Worm (Caenorhabditis elegans): ENCODE measurements around the gene srt-36.

The srt-36 gene

DNA sequence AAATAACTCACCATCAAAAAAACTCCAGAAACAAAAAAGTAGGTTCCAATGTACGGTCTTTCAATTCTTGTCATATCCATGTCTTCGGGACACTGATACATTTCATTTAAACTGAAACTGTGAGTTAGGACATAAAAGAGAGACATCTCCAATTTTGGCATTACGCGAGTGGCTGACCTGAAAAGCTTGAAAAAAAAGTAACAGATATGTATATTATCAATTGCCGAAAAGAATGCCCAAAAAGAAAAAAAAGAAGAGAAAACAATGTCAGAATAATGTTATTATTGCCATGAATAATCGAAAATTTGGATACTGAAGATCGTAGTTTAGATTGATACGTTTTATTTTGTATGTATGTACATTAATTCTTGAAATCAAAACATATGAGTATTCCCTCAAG is 11.6 kb downstream of the srt-36 start, which contains the start of gene srt-14:
Gene srt-14 (minus strand): TSS at position 101 of the 400 bp plus-strand sequence.
- TF ChIP-seq sdz-12 (GFP tag; optimal IDR thresholded peaks at IDR 0.05) = no peak
- TF ChIP-seq T20F7.1 (GFP tag; optimal IDR thresholded peaks at IDR 0.05) = no peak
- no peak for TF ChIP-seq zip-2 (tag; optimal IDR thresholded peaks at IDR 0.05)
- no peak for TF ChIP-seq F10B5.3 (tag; optimal IDR thresholded peaks at IDR 0.05)
- TF ChIP-seq Y5F2A.4 (GFP tag; optimal IDR thresholded peaks at IDR 0.05) = no peak
- TF ChIP-seq hmg-1.1 (GFP tag; IDR thresholded peaks at IDR 0.05) = no peak
- no peak for TF ChIP-seq mes-2 (tag; optimal IDR thresholded peaks at IDR 0.05; ENCODE audit: poor library complexity, severe bottlenecking)
- no peak for TF ChIP-seq lin-13 (GFP tag; optimal IDR thresholded peaks at IDR 0.05)
- TF ChIP-seq tag-97 (GFP tag; IDR thresholded peaks at IDR 0.05) = no peak
- no peak for TF ChIP-seq gei-8 (GFP tag; optimal IDR thresholded peaks at IDR 0.05)

ce11 chrV:4250047-4250446 is 18.1 kb downstream of the srt-36 start, which contains the start of gene srt-13:
TSS of gene srt-13 (minus strand) at chrV:4250147.
- TF ChIP-seq zip-11 (GFP tag; IDR thresholded peaks at IDR 0.05) (no peak), mes-2 (tag; optimal IDR thresholded peaks at IDR 0.05; ENCODE audit: poor library complexity, severe bottlenecking) (no peak), zfp-3 (GFP tag; conservative IDR thresholded peaks at IDR 0.05) (no peak), aly-2 (tag; optimal IDR thresholded peaks at IDR 0.05) (no peak), spr-1 (tag; optimal IDR thresholded peaks at IDR 0.05) (no peak), arid-1 (GFP tag; conservative IDR thresholded peaks at IDR 0.05) (no peak), pqm-1 (tag; optimal IDR thresholded peaks at IDR 0.05) (no peak), skn-1 (tag; optimal IDR thresholded peaks at IDR 0.05) (no peak), saeg-2 (GFP tag; IDR thresholded peaks at IDR 0.05) (no peak)

DNA sequence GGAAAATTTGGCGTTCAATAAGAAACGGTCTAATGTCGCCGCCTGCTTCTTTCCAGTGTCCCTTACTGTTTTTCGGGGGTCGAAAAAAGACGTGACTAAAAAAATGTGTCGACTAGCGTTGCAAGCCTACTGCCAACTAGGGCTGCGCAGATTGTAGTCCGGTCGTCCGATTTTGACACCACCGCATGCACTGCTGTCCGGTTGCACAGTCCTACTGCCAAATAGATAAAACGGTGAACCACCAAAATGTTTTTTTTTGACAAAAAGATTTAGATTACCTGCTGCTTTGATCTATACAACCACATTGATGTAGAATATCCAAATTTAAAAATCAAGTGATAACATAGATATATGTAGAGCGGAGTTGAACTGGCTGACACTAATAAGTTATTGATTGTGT is 19.8 kb downstream of the srt-36 start:
- TF ChIP-seq F10B5.3 (tag; optimal IDR thresholded peaks at IDR 0.05) = no peak
- TF ChIP-seq aly-2 (tag; optimal IDR thresholded peaks at IDR 0.05) = no peak
- TF ChIP-seq dve-1 (tag; optimal IDR thresholded peaks at IDR 0.05; ENCODE audit: insufficient read depth) = no peak
- no peak for TF ChIP-seq daf-8 (GFP tag; IDR thresholded peaks at IDR 0.05)
- TF ChIP-seq tra-1 (GFP tag; IDR thresholded peaks at IDR 0.05) = no peak
- no peak for TF ChIP-seq nhr-28 (tag; optimal IDR thresholded peaks at IDR 0.05)
- no peak for TF ChIP-seq T26A8.4 (GFP tag; IDR thresholded peaks at IDR 0.05)
- TF ChIP-seq mxl-3 (GFP tag; optimal IDR thresholded peaks at IDR 0.05) = no peak
- TF ChIP-seq unc-62 (GFP tag; optimal IDR thresholded peaks at IDR 0.05 in 1 of 2) = no peak
- TF ChIP-seq unc-62 (tag; optimal IDR thresholded peaks at IDR 0.05) = no peak
- TF ChIP-seq ceh-20 (GFP tag; IDR thresholded peaks at IDR 0.05) = no peak
- TF ChIP-seq dpl-1 (GFP tag; optimal IDR thresholded peaks at IDR 0.05) = no peak
- no peak for TF ChIP-seq arid-1 (GFP tag; conservative IDR thresholded peaks at IDR 0.05)

DNA sequence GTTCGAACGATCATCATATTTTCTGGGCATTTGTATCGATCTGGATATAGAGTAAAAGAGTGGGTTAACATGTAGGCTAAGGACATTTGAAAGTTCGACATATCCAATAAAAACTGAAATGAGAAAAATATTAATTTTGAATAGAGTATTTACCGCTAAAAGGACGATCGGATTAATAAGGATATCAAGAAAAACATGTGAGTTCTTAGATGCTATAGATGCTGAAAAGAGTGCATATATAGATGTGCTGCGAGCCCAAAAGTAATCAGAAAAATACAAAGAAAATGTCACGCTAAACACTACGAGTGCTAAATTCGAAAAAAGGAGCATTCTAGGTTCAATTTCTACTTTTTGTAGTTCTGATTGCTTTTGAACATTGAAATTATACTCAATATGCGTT is 25.7 kb downstream of the srt-36 start, which contains the start of gene srt-12:
Gene srt-12 (minus strand): TSS at position 101 of the 400 bp plus-strand sequence.
- TF ChIP-seq daf-16 (GFP tag; optimal IDR thresholded peaks at IDR 0.05) (no peak), daf-16 (tag; optimal IDR thresholded peaks at IDR 0.05) (no peak), mxl-2 (GFP tag; conservative IDR thresholded peaks at IDR 0.05) (no peak), madf-9 (GFP tag; conservative IDR thresholded peaks at IDR 0.05) (no peak), snpc-1.2 (GFP tag; IDR thresholded peaks at IDR 0.05) (no peak), ceh-28 (tag; optimal IDR thresholded peaks at IDR 0.05) (no peak), arid-1 (GFP tag; conservative IDR thresholded peaks at IDR 0.05) (no peak), saeg-2 (GFP tag; IDR thresholded peaks at IDR 0.05) (no peak), pqm-1 (tag; optimal IDR thresholded peaks at IDR 0.05) (no peak), nhr-102 (tag; optimal IDR thresholded peaks at IDR 0.05) (no peak), dve-1 (tag; optimal IDR thresholded peaks at IDR 0.05; ENCODE audit: insufficient read depth) (no peak), dmd-9 (GFP tag; IDR thresholded peaks at IDR 0.05) (no peak), mxl-3 (GFP tag; optimal IDR thresholded peaks at IDR 0.05) (no peak), T26A8.4 (GFP tag; IDR thresholded peaks at IDR 0.05) (no peak), ceh-32 (tag; optimal IDR thresholded peaks at IDR 0.05; ENCODE audit: poor library complexity) (no peak), nhr-28 (tag; optimal IDR thresholded peaks at IDR 0.05) (no peak)
